Fruit fly (Drosophila melanogaster) whole organism, embryonic: Measurements from ENCODE around the gene CG5196.
A peak's percentile ranks its signal among the peaks of the same experiment; 100 is the strongest.

Experiments used
- C15 ChIP-seq: fragments of 200-800 bp; sonication (Bioruptor generic); IDR thresholded peaks from 3 replicates; pipeline ENCODE4 v1.3.6; 2022; ENCODE audit warnings: missing biosample characterization, missing genetic modification characterization
- CG13424 ChIP-seq: fragments of 200-800 bp; sonication (Bioruptor generic); optimal IDR thresholded peaks from 2 replicates; lab custom pipeline; 2019; ENCODE audit warnings: missing biosample characterization, mild to moderate bottlenecking, missing genetic modification characterization, moderate library complexity
- CG13775 ChIP-seq: fragments of 200-800 bp; sonication (Bioruptor generic); optimal IDR thresholded peaks from 3 replicates; lab custom pipeline; 2017; ENCODE audit warnings: missing biosample characterization, mild to moderate bottlenecking, missing genetic modification characterization
- CG13894 ChIP-seq: fragments of 200-800 bp; sonication (Bioruptor generic); optimal IDR thresholded peaks from 3 replicates; lab custom pipeline; 2018; ENCODE audit warnings: missing biosample characterization, mild to moderate bottlenecking, missing genetic modification characterization, moderate library complexity
- CG14441 ChIP-seq: fragments of 200-800 bp; sonication (Bioruptor generic); IDR thresholded peaks from 2 replicates; pipeline ENCODE4 v1.3.6; 2022; ENCODE audit warnings: missing biosample characterization, missing genetic modification characterization
- CG15073 ChIP-seq: fragments of 200-800 bp; sonication (Bioruptor generic); optimal IDR thresholded peaks from 2 replicates; lab custom pipeline; 2016; ENCODE audit warnings: missing biosample characterization, missing genetic modification characterization
- CG17829 ChIP-seq: fragments of 200-800 bp; optimal IDR thresholded peaks from 2 replicates; lab custom pipeline; 2019; ENCODE audit warnings: missing biosample characterization, mild to moderate bottlenecking, missing genetic modification characterization, moderate library complexity
- CG18476 ChIP-seq: fragments of 200-800 bp; sonication (Bioruptor generic); optimal IDR thresholded peaks from 2 replicates; lab custom pipeline; 2016; ENCODE audit warnings: missing biosample characterization, mild to moderate bottlenecking, missing genetic modification characterization
- CG3163 ChIP-seq: fragments of 200-800 bp; sonication (Bioruptor generic); optimal IDR thresholded peaks from 3 replicates; lab custom pipeline; 2016; ENCODE audit warnings: missing biosample characterization, missing genetic modification characterization
- CG4360 ChIP-seq: fragments of 200-800 bp; sonication (Bioruptor generic); IDR thresholded peaks from 2 replicates; pipeline ENCODE4 v1.3.6; 2022; ENCODE audit warnings: missing biosample characterization, missing genetic modification characterization
- CG4617 ChIP-seq: fragments of 200-800 bp; sonication (Bioruptor generic); optimal IDR thresholded peaks from 3 replicates; lab custom pipeline; 2016; ENCODE audit warnings: missing biosample characterization, missing genetic modification characterization, borderline replicate concordance
- CG6272 ChIP-seq: fragments of 200-800 bp; sonication (Bioruptor generic); IDR thresholded peaks from 2 replicates; pipeline ENCODE4 v1.3.6; 2022; ENCODE audit warnings: missing biosample characterization, missing genetic modification characterization
- CG8281 ChIP-seq: fragments of 200-800 bp; sonication (Bioruptor generic); optimal IDR thresholded peaks from 2 replicates; lab custom pipeline; 2018; ENCODE audit warnings: missing biosample characterization, mild to moderate bottlenecking, missing genetic modification characterization, moderate library complexity
- CG8765 ChIP-seq: fragments of 200-800 bp; sonication (Bioruptor generic); IDR thresholded peaks from 2 replicates; pipeline ENCODE4 v1.3.6; 2022; ENCODE audit warnings: missing biosample characterization, missing genetic modification characterization
- CG9817 ChIP-seq: fragments of 200-800 bp; sonication (Bioruptor generic); optimal IDR thresholded peaks from 2 replicates; lab custom pipeline; 2018; ENCODE audit warnings: missing biosample characterization, mild to moderate bottlenecking, missing genetic modification characterization, moderate library complexity
- Camta ChIP-seq: fragments of 200-800 bp; sonication (Bioruptor generic); optimal IDR thresholded peaks from 2 replicates; lab custom pipeline; 2016; ENCODE audit warnings: missing biosample characterization, missing genetic modification characterization
- D19B ChIP-seq: fragments of 200-800 bp; sonication (Bioruptor generic); optimal IDR thresholded peaks from 2 replicates; lab custom pipeline; 2017; ENCODE audit warnings: missing biosample characterization, mild to moderate bottlenecking, missing genetic modification characterization
- Dp ChIP-seq: fragments of 200-800 bp; sonication (Bioruptor generic); optimal IDR thresholded peaks from 2 replicates; lab custom pipeline; 2018; ENCODE audit warnings: missing biosample characterization, mild to moderate bottlenecking, missing genetic modification characterization, moderate library complexity
- E2f2 ChIP-seq: fragments of 200-800 bp; sonication (Bioruptor generic); IDR thresholded peaks from 2 replicates; pipeline ENCODE4 v1.3.6; 2022; ENCODE audit warnings: missing biosample characterization, missing genetic modification characterization
- Hr3 ChIP-seq: fragments of 200-800 bp; sonication (Bioruptor generic); optimal IDR thresholded peaks from 3 replicates; lab custom pipeline; 2016; ENCODE audit warnings: missing biosample characterization, missing genetic modification characterization
- Kr ChIP-seq: fragments of 200-800 bp; sonication (Bioruptor generic); optimal IDR thresholded peaks from 2 replicates; lab custom pipeline; 2017; ENCODE audit warnings: missing biosample characterization, mild to moderate bottlenecking, missing genetic modification characterization
- NK7.1 ChIP-seq: fragments of 200-800 bp; sonication (Bioruptor generic); optimal IDR thresholded peaks from 3 replicates; lab custom pipeline; 2016; ENCODE audit warnings: missing biosample characterization, missing genetic modification characterization
- Nf-YA ChIP-seq: fragments of 200-800 bp; sonication (Bioruptor generic); IDR thresholded peaks from 2 replicates; pipeline ENCODE4 v1.3.6; 2022; ENCODE audit warnings: missing biosample characterization, missing genetic modification characterization
- Oaz ChIP-seq: fragments of 200-800 bp; sonication (Bioruptor generic); IDR thresholded peaks from 2 replicates; pipeline ENCODE4 v1.3.6; 2022; ENCODE audit warnings: missing biosample characterization, missing genetic modification characterization
- Opbp ChIP-seq: fragments of 200-800 bp; sonication (Bioruptor generic); IDR thresholded peaks from 3 replicates; pipeline ENCODE4 v1.3.6; 2022; ENCODE audit warnings: missing biosample characterization, missing genetic modification characterization; ENCODE audit not compliant: partially characterized antibody
- Ptx1 ChIP-seq: fragments of 200-800 bp; sonication (Bioruptor generic); IDR thresholded peaks from 2 replicates; pipeline ENCODE4 v1.3.6; 2022; ENCODE audit warnings: missing biosample characterization, missing genetic modification characterization
- Rx ChIP-seq: fragments of 200-800 bp; sonication (Bioruptor generic); IDR thresholded peaks from 2 replicates; pipeline ENCODE4 v1.3.6; 2022; ENCODE audit warnings: missing biosample characterization, missing genetic modification characterization
- Spps ChIP-seq: fragments of 200-800 bp; sonication (Bioruptor generic); optimal IDR thresholded peaks from 2 replicates; lab custom pipeline; 2018; ENCODE audit warnings: missing biosample characterization, mild to moderate bottlenecking, missing genetic modification characterization
- Tbp ChIP-seq: fragments of >200 bp; optimal IDR thresholded peaks from 2 replicates; lab custom pipeline; 2018; ENCODE audit warnings: missing biosample characterization, missing genetic modification characterization
- Trl ChIP-seq, 3 experiments: fragments of >200 bp in 2 of 3; fragments of 200-800 bp in 1 of 3; sonication (Bioruptor generic) in 1 of 3; optimal IDR thresholded peaks; 2 replicates in 1 of 3; 3 replicates in 2 of 3; lab custom pipeline; 2016 to 2017; ENCODE audit warnings: missing biosample characterization in 1 of 3, missing genetic modification characterization in 1 of 3
- amos ChIP-seq: fragments of 200-800 bp; sonication (Bioruptor generic); IDR thresholded peaks from 2 replicates; pipeline ENCODE4 v1.3.6; 2022; ENCODE audit warnings: missing biosample characterization, missing genetic modification characterization; ENCODE audit not compliant: partially characterized antibody
- bsh ChIP-seq, 2 experiments: fragments of 200-800 bp; sonication (Bioruptor generic); optimal IDR thresholded peaks; 2 replicates each; lab custom pipeline; 2017 to 2018; ENCODE audit warnings: mild to moderate bottlenecking in 2 of 2, missing biosample characterization in 2 of 2, missing genetic modification characterization in 2 of 2, moderate library complexity in 1 of 2
- cwo ChIP-seq: fragments of 200-800 bp; sonication (Bioruptor generic); optimal IDR thresholded peaks from 3 replicates; lab custom pipeline; 2017; ENCODE audit warnings: missing biosample characterization, missing genetic modification characterization, mild to moderate bottlenecking, moderate library complexity, missing genetic modification reagents
- dati ChIP-seq: fragments of 200-800 bp; sonication (Bioruptor generic); IDR thresholded peaks from 2 replicates; pipeline ENCODE4 v1.3.6; 2022; ENCODE audit warnings: missing biosample characterization, missing genetic modification characterization
- gem ChIP-seq: fragments of 200-800 bp; sonication (Bioruptor generic); optimal IDR thresholded peaks from 2 replicates; lab custom pipeline; 2019; ENCODE audit warnings: missing biosample characterization, mild to moderate bottlenecking, missing genetic modification characterization, moderate library complexity
- hb ChIP-seq: fragments of 200-800 bp; sonication (Bioruptor generic); IDR thresholded peaks from 3 replicates; pipeline ENCODE4 v1.3.6; 2022; ENCODE audit warnings: missing biosample characterization, missing genetic modification characterization; ENCODE audit not compliant: partially characterized antibody
- her ChIP-seq: fragments of 200-800 bp; sonication (Bioruptor generic); optimal IDR thresholded peaks from 2 replicates; lab custom pipeline; 2016; ENCODE audit warnings: missing biosample characterization, missing genetic modification characterization
- hkb ChIP-seq, 2 experiments: fragments of 200-800 bp in 1 of 2; fragments of >200 bp in 1 of 2; sonication (Bioruptor generic) in 1 of 2; IDR thresholded peaks in 1 of 2; optimal IDR thresholded peaks in 1 of 2; 2 replicates each; pipeline versions ENCODE4 v1.3.6 to Lab custom; 2017 to 2022; ENCODE audit warnings: missing biosample characterization in 1 of 2, missing genetic modification characterization in 1 of 2
- kni ChIP-seq: fragments of 200-800 bp; sonication (Bioruptor generic); optimal IDR thresholded peaks from 3 replicates; lab custom pipeline; 2017; ENCODE audit warnings: mild to moderate bottlenecking, missing biosample characterization, missing genetic modification reagents, missing genetic modification characterization
- mld ChIP-seq: fragments of 200-800 bp; sonication (Bioruptor generic); IDR thresholded peaks from 3 replicates; pipeline ENCODE4 v1.3.6; 2022; ENCODE audit warnings: missing biosample characterization, missing genetic modification characterization; ENCODE audit not compliant: partially characterized antibody
- nmo ChIP-seq: fragments of 200-800 bp; sonication (Bioruptor generic); optimal IDR thresholded peaks from 2 replicates; lab custom pipeline; 2018; ENCODE audit warnings: missing biosample characterization, mild to moderate bottlenecking, missing genetic modification characterization, moderate library complexity
- phol ChIP-seq: fragments of 200-800 bp; sonication (Bioruptor generic); optimal IDR thresholded peaks from 3 replicates; lab custom pipeline; 2018; ENCODE audit warnings: missing biosample characterization, mild to moderate bottlenecking, missing genetic modification characterization, moderate library complexity
- pnt ChIP-seq: fragments of 200-800 bp; sonication (Bioruptor generic); optimal IDR thresholded peaks from 3 replicates; lab custom pipeline; 2016; ENCODE audit warnings: missing biosample characterization, missing genetic modification characterization
- ranshi ChIP-seq: fragments of 200-800 bp; sonication (Bioruptor generic); IDR thresholded peaks from 2 replicates; pipeline ENCODE4 v1.3.6; 2022; ENCODE audit warnings: missing biosample characterization, missing genetic modification characterization
- sc ChIP-seq, 3 experiments: fragments of >200 bp in 2 of 3; fragments of 200-800 bp in 1 of 3; sonication (Bioruptor generic) in 1 of 3; optimal IDR thresholded peaks; 2 replicates in 2 of 3; 3 replicates in 1 of 3; lab custom pipeline; 2017; ENCODE audit warnings: mild to moderate bottlenecking in 1 of 3, missing biosample characterization in 1 of 3, missing genetic modification characterization in 1 of 3, missing genetic modification reagents in 1 of 3
- sd ChIP-seq: fragments of 200-800 bp; sonication (Bioruptor generic); optimal IDR thresholded peaks from 3 replicates; lab custom pipeline; 2018; ENCODE audit warnings: missing biosample characterization, mild to moderate bottlenecking, missing genetic modification characterization, moderate library complexity
- sens-2 ChIP-seq: fragments of 200-800 bp; sonication (Bioruptor generic); IDR thresholded peaks from 2 replicates; pipeline ENCODE4 v1.3.6; 2022; ENCODE audit warnings: missing biosample characterization, missing genetic modification characterization
- z ChIP-seq: fragments of 200-800 bp; sonication (Bioruptor generic); IDR thresholded peaks from 3 replicates; pipeline ENCODE4 v1.3.6; 2022; ENCODE audit warnings: missing biosample characterization, missing genetic modification characterization
- zf30C ChIP-seq: fragments of 200-800 bp; sonication (Bioruptor generic); optimal IDR thresholded peaks from 3 replicates; lab custom pipeline; 2018; ENCODE audit warnings: missing biosample characterization, mild to moderate bottlenecking, missing genetic modification characterization

Gene CG5196

dm6 chr3R:12426310-12426653 is 18.2 kb downstream of the CG5196 start, which contains the start of gene NANS (continued):
- 0 out of 3 replicates have a peak, but pooled peaks have one; percentile 5 for TF ChIP-seq mld (GFP tag; lab: Robert Waterston, UW)
- no peak for TF ChIP-seq cwo
- no peak for TF ChIP-seq NK7.1
- TF ChIP-seq nmo (GFP tag; lab: Kevin White, UChicago) = no peak
- TF ChIP-seq phol (tag; lab: Kevin White, UChicago) = no peak
- peak; percentile 57 for TF ChIP-seq E2f2 (GFP tag; lab: Robert Waterston, UW)
- no peak for TF ChIP-seq zf30C
- TF ChIP-seq Tbp (GFP tag; lab: Kevin White, UChicago) = no peak
- TF ChIP-seq hb = no peak
- TF ChIP-seq sc (optimal IDR thresholded peaks at IDR 0.05; lab: Kevin White, UChicago) = no peak
- TF ChIP-seq sc (GFP tag; optimal IDR thresholded peaks at IDR 0.05; lab: Kevin White, UChicago) = no peak
- no peak for TF ChIP-seq C15
- TF ChIP-seq bsh (GFP tag; optimal IDR thresholded peaks at IDR 0.05; lab: Kevin White, UChicago) = no peak
- no peak for TF ChIP-seq her (GFP tag; lab: Kevin White, UChicago)
- TF ChIP-seq Trl (optimal IDR thresholded peaks at IDR 0.05; lab: Kevin White, UChicago) = no peak
- TF ChIP-seq Trl (GFP tag; optimal IDR thresholded peaks at IDR 0.05; lab: Kevin White, UChicago) = no peak
- no peak for TF ChIP-seq sens-2 (GFP tag; lab: Robert Waterston, UW)
- TF ChIP-seq CG14441 = no peak
- TF ChIP-seq CG4617 = no peak

- TF ChIP-seq Hr3 (GFP tag; lab: Kevin White, UChicago) = no peak
- TF ChIP-seq Dp (GFP tag; lab: Kevin White, UChicago) = peak; percentile 60
- TF ChIP-seq gem (tag; lab: Kevin White, UChicago) = no peak
- no peak for TF ChIP-seq Ptx1 (GFP tag; lab: Robert Waterston, UW)
- TF ChIP-seq CG8281 (tag; lab: Kevin White, UChicago) = no peak
- TF ChIP-seq z (GFP tag; lab: Robert Waterston, UW) = no peak
- TF ChIP-seq CG4360 (GFP tag; lab: Robert Waterston, UW) = no peak
- TF ChIP-seq CG15073 (GFP tag; lab: Kevin White, UChicago) = no peak
- 0 out of 3 replicates have a peak, but pooled peaks have one; percentile 12 for TF ChIP-seq Opbp (GFP tag; lab: Robert Waterston, UW)
- TF ChIP-seq Oaz = no peak
- TF ChIP-seq pnt (GFP tag; lab: Kevin White, UChicago) = no peak
- no peak for TF ChIP-seq Rx (GFP tag; lab: Robert Waterston, UW)
- TF ChIP-seq CG18476 (GFP tag; lab: Kevin White, UChicago) = no peak
- no peak for TF ChIP-seq CG9817 (tag; lab: Kevin White, UChicago)
- TF ChIP-seq CG17829 (tag; lab: Kevin White, UChicago) = no peak
- no peak for TF ChIP-seq CG13894 (tag; lab: Kevin White, UChicago)
- no peak for TF ChIP-seq Spps
- no peak for TF ChIP-seq kni (GFP tag; lab: Kevin White, UChicago)
- TF ChIP-seq sc (optimal IDR thresholded peaks at IDR 0.05; lab: Kevin White, UChicago) = no peak
- TF ChIP-seq sc (GFP tag; optimal IDR thresholded peaks at IDR 0.05; lab: Kevin White, UChicago) = no peak
- TF ChIP-seq CG13775 (GFP tag; lab: Kevin White, UChicago) = no peak
- TF ChIP-seq ranshi (GFP tag; lab: Robert Waterston, UW) = no peak
- no peak for TF ChIP-seq Kr (GFP tag; lab: Kevin White, UChicago)
- TF ChIP-seq CG8765 = no peak
- no peak for TF ChIP-seq dati (GFP tag; lab: Robert Waterston, UW)
- no peak for TF ChIP-seq Camta (GFP tag; lab: Kevin White, UChicago)
- peak; percentile 26 for TF ChIP-seq hkb (optimal IDR thresholded peaks at IDR 0.05; lab: Kevin White, UChicago)
- TF ChIP-seq hkb (GFP tag; IDR thresholded peaks at IDR 0.05; lab: Robert Waterston, UW) = no peak
- no peak for TF ChIP-seq amos (GFP tag; lab: Robert Waterston, UW)
- TF ChIP-seq Nf-YA = no peak
- TF ChIP-seq CG3163 (GFP tag; lab: Kevin White, UChicago) = no peak
- no peak for TF ChIP-seq CG14441
- TF ChIP-seq CG13424 (tag; lab: Kevin White, UChicago) = no peak
- no peak for TF ChIP-seq CG6272 (GFP tag; lab: Robert Waterston, UW)
- no peak for TF ChIP-seq D19B (GFP tag; lab: Kevin White, UChicago)
- TF ChIP-seq sd (tag; lab: Kevin White, UChicago) = no peak
Measured at dm6 chr3R:12429120-12429610, 21.0 kb downstream of the CG5196 start, which contains the start of the genes CG5641 and CG5245. Gene CG5641 (minus strand): TSS chr3R:12429282. Gene CG5245 (plus strand): TSS chr3R:12429560.
